Worm (Caenorhabditis elegans) whole organism, late embryonic: ENCODE measurements around the gene umps-1.

Experiments
- ceh-30 ChIP-seq: fragments of 150-350 bp; optimal IDR thresholded peaks from 2 replicates; lab custom pipeline; 2014; ENCODE audit warnings: missing biosample characterization, missing genetic modification characterization
- ceh-31 ChIP-seq: sonication (generic microtip); optimal IDR thresholded peaks from 2 replicates; lab custom pipeline; 2016; ENCODE audit warnings: missing genetic modification characterization, missing compliant biosample characterization

ce11 chrIII:10314234-10314633 is 43.2 kb downstream of the umps-1 start:
- TF ChIP-seq ceh-31 (tag; lab: Kevin White, UChicago): no peak
- no peak for TF ChIP-seq ceh-30 (tag; lab: Kevin White, UChicago)
